Fruit fly (Drosophila melanogaster) whole organism: ENCODE measurements around the gene rg.

Experiments
- CG8478 ChIP-seq: fragments of >200 bp; optimal IDR thresholded peaks from 2 replicates; lab custom pipeline; 2018; ENCODE audit warnings: inconsistent platforms
- pan ChIP-seq: fragments of >200 bp; optimal IDR thresholded peaks from 2 replicates; lab custom pipeline; 2017

DNA sequence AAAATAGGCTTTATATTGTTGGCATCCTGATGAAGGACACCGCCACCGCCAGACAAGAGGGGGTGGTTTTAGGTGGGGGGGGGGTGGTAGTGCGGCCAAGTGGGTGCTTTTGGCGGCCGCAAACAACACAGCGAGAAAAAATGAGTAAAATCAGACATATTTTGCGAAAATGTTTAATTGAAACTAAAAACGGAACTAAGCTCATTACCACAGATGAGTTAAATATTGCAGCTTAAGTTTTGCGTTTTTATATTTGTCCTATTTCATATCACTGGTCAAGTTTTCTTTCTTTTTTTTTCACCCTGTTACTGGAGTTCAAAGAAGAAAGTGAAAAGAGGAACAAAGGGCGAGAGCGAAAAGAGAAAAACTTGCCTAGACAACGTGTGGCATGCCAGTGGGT lies 8.4 kb downstream of the rg start:
- TF ChIP-seq CG8478 (lab: Kevin White, UChicago) (no peak), pan (no peak)
